Worm (Caenorhabditis elegans) whole organism, L4/young adult: ENCODE results near the gene K05F6.8.

ENCODE experiments used
- W03F9.2 ChIP-seq: fragments of 150-350 bp; optimal IDR thresholded peaks from 2 replicates; lab custom pipeline; 2014; ENCODE audit warnings: missing biosample characterization, missing genetic modification characterization
- him-1 ChIP-seq: sonication (generic microtip); optimal IDR thresholded peaks from 2 replicates; lab custom pipeline; 2016; ENCODE audit warnings: missing genotype, missing genetic modification reagents, missing genetic modification characterization, missing compliant biosample characterization

ce11 chrII:1576030-1576429, 8.5 kb upstream of the K05F6.8 start, which contains the start of gene K05F6.10:
- no peak for TF ChIP-seq W03F9.2 (tag; lab: Kevin White, UChicago)
- no peak for TF ChIP-seq him-1 (tag; lab: Kevin White, UChicago)
